Worm (Caenorhabditis elegans) whole organism, L2 larva: ENCODE results near the gene T06E6.15.

Experiments
- F13H6.1 ChIP-seq: sonication (generic microtip); optimal IDR thresholded peaks from 2 replicates; lab custom pipeline; 2016; ENCODE audit warnings: missing genetic modification characterization, missing compliant biosample characterization
- ZK546.5 ChIP-seq: sonication (generic microtip); optimal IDR thresholded peaks from 2 replicates; lab custom pipeline; 2017; ENCODE audit warnings: missing biosample characterization, missing genetic modification characterization
- alr-1 ChIP-seq: fragments of 150-350 bp; optimal IDR thresholded peaks from 2 replicates; lab custom pipeline; 2014; ENCODE audit warnings: missing biosample characterization, missing genetic modification characterization
- ama-1 ChIP-seq: fragments of 150-350 bp; optimal IDR thresholded peaks from 2 replicates; lab custom pipeline; 2018; ENCODE audit warnings: inconsistent platforms
- blmp-1 ChIP-seq: sonication (generic microtip); optimal IDR thresholded peaks from 2 replicates; lab custom pipeline; 2017; ENCODE audit warnings: missing genetic modification characterization, mild to moderate bottlenecking, missing compliant biosample characterization, antibody characterized with exemption, moderate library complexity; ENCODE audit not compliant: insufficient read depth
- ceh-16 ChIP-seq: fragments of 150-350 bp; optimal IDR thresholded peaks from 2 replicates; lab custom pipeline; 2014; ENCODE audit warnings: missing biosample characterization, missing genetic modification characterization
- ceh-82 ChIP-seq: fragments of 150-350 bp; optimal IDR thresholded peaks from 2 replicates; lab custom pipeline; 2014; ENCODE audit warnings: missing biosample characterization, missing genetic modification characterization
- crh-2 ChIP-seq: sonication (generic microtip); optimal IDR thresholded peaks from 2 replicates; lab custom pipeline; 2017; ENCODE audit warnings: missing biosample characterization, missing genetic modification characterization
- elt-1 ChIP-seq: fragments of 150-350 bp; optimal IDR thresholded peaks from 2 replicates; lab custom pipeline; 2014; ENCODE audit warnings: missing biosample characterization, missing genetic modification characterization
- elt-3 ChIP-seq: sonication (generic microtip); optimal IDR thresholded peaks from 2 replicates; lab custom pipeline; 2017; ENCODE audit warnings: missing biosample characterization, missing genetic modification characterization
- fos-1 ChIP-seq: fragments of 150-350 bp; optimal IDR thresholded peaks from 2 replicates; lab custom pipeline; 2014; ENCODE audit warnings: missing biosample characterization, missing genetic modification characterization
- gmeb-1 ChIP-seq: fragments of 150-350 bp; optimal IDR thresholded peaks from 2 replicates; lab custom pipeline; 2014; ENCODE audit warnings: missing biosample characterization, missing genetic modification characterization
- lin-11 ChIP-seq: fragments of 150-350 bp; sonication (generic microtip); optimal IDR thresholded peaks from 2 replicates; lab custom pipeline; 2014; ENCODE audit warnings: missing biosample characterization, missing genetic modification characterization, inconsistent platforms, mixed read lengths
- lin-13 ChIP-seq: fragments of 150-350 bp; optimal IDR thresholded peaks from 2 replicates; lab custom pipeline; 2014; ENCODE audit warnings: missing biosample characterization, missing genetic modification reagents, missing genetic modification characterization
- lsy-2 ChIP-seq, 2 experiments: fragments of 150-350 bp in 1 of 2; sonication (generic microtip) in 1 of 2; optimal IDR thresholded peaks; 2 replicates each; lab custom pipeline; 2014 to 2017; ENCODE audit warnings: missing biosample characterization in 2 of 2, missing genetic modification characterization in 2 of 2
- mbf-1 ChIP-seq: sonication (generic microtip); optimal IDR thresholded peaks from 2 replicates; lab custom pipeline; 2017; ENCODE audit warnings: missing biosample characterization, missing genetic modification characterization
- nhr-10 ChIP-seq: sonication (generic microtip); optimal IDR thresholded peaks from 2 replicates; lab custom pipeline; 2017; ENCODE audit warnings: missing biosample characterization, missing genetic modification characterization
- nhr-11 ChIP-seq: fragments of 150-350 bp; optimal IDR thresholded peaks from 2 replicates; lab custom pipeline; 2014; ENCODE audit warnings: missing biosample characterization, missing genetic modification characterization
- nhr-12 ChIP-seq: fragments of 150-350 bp; optimal IDR thresholded peaks from 2 replicates; lab custom pipeline; 2014; ENCODE audit warnings: missing biosample characterization, missing genetic modification characterization
- nhr-21 ChIP-seq: fragments of 150-350 bp; optimal IDR thresholded peaks from 2 replicates; lab custom pipeline; 2014; ENCODE audit warnings: missing biosample characterization, missing genetic modification characterization
- nhr-23 ChIP-seq: fragments of 150-350 bp; optimal IDR thresholded peaks from 2 replicates; lab custom pipeline; 2014; ENCODE audit warnings: missing biosample characterization, missing genetic modification reagents, missing genetic modification characterization
- nhr-237 ChIP-seq: fragments of 150-350 bp; optimal IDR thresholded peaks from 2 replicates; lab custom pipeline; 2014; ENCODE audit warnings: missing biosample characterization, missing genetic modification characterization
- nhr-6 ChIP-seq: fragments of 150-350 bp; optimal IDR thresholded peaks from 2 replicates; lab custom pipeline; 2014; ENCODE audit warnings: missing biosample characterization, missing genetic modification characterization
- nhr-77 ChIP-seq: fragments of 150-350 bp; optimal IDR thresholded peaks from 2 replicates; lab custom pipeline; 2014; ENCODE audit warnings: missing biosample characterization, missing genetic modification characterization
- skn-1 ChIP-seq: sonication (generic microtip); optimal IDR thresholded peaks from 2 replicates; lab custom pipeline; 2017; ENCODE audit warnings: missing biosample characterization, missing genetic modification characterization
- sma-9 ChIP-seq, 2 experiments: fragments of 150-350 bp in 1 of 2; sonication (generic microtip) in 1 of 2; optimal IDR thresholded peaks; 2 replicates each; lab custom pipeline; 2014 to 2016; ENCODE audit warnings: missing genetic modification characterization in 2 of 2, mild to moderate bottlenecking in 1 of 2, missing biosample characterization in 1 of 2, missing compliant biosample characterization in 1 of 2, missing genetic modification reagents in 1 of 2, moderate library complexity in 1 of 2
- snpc-4 ChIP-seq: fragments of 150-350 bp; optimal IDR thresholded peaks from 2 replicates; lab custom pipeline; 2014; ENCODE audit warnings: missing biosample characterization, missing genetic modification characterization
- unc-55 ChIP-seq: fragments of 150-350 bp; sonication (generic microtip); optimal IDR thresholded peaks from 3 replicates; lab custom pipeline; 2014; ENCODE audit warnings: missing biosample characterization, missing genetic modification reagents, missing genetic modification characterization
- unc-62 ChIP-seq: fragments of 150-350 bp; optimal IDR thresholded peaks from 2 replicates; lab custom pipeline; 2014; ENCODE audit warnings: missing biosample characterization, missing genetic modification reagents, missing genetic modification characterization
- zag-1 ChIP-seq: fragments of 150-350 bp; optimal IDR thresholded peaks from 2 replicates; lab custom pipeline; 2014; ENCODE audit warnings: missing biosample characterization, missing genetic modification characterization
- ztf-1 ChIP-seq: fragments of 200-800 bp; sonication (Bioruptor generic); conservative IDR thresholded peaks from 2 replicates; pipeline ENCODE4 v1.3.6; 2022; ENCODE audit warnings: missing genetic modification characterization, missing compliant biosample characterization
- ztf-11 ChIP-seq: sonication (generic microtip); optimal IDR thresholded peaks from 2 replicates; lab custom pipeline; 2017; ENCODE audit warnings: missing biosample characterization, missing genetic modification characterization
- ztf-4 ChIP-seq: fragments of 150-350 bp; optimal IDR thresholded peaks from 2 replicates; lab custom pipeline; 2014; ENCODE audit warnings: missing biosample characterization, missing genetic modification characterization

The T06E6.15 gene

ce11 chrV:15394906-15395305 is 4.7 kb downstream of the T06E6.15 start, which contains the start of gene T06E6.1:
TSS of gene T06E6.1 (minus strand) at chrV:15394961.
- peak; percentile 68 for TF ChIP-seq gmeb-1 (tag; lab: Kevin White, UChicago)
- TF ChIP-seq nhr-23 (tag; lab: Kevin White, UChicago), result no peak
- TF ChIP-seq F13H6.1 (tag; lab: Kevin White, UChicago), result no peak
- TF ChIP-seq lsy-2 (tag; optimal IDR thresholded peaks at IDR 0.05; lab: Kevin White, UChicago), result peak in 1 of 2 experiments; percentile 23
- TF ChIP-seq lin-13 (GFP tag; lab: Kevin White, UChicago), result peak; percentile 28
- TF ChIP-seq nhr-237 (tag; lab: Kevin White, UChicago), result no peak
- peak; percentile 5 for TF ChIP-seq unc-55

ce11 chrV:15392064-15392463 is 7.5 kb downstream of the T06E6.15 start:
- TF ChIP-seq snpc-4, result no peak
- no peak for TF ChIP-seq nhr-6
- TF ChIP-seq elt-1 (tag; lab: Kevin White, UChicago), result no peak
- TF ChIP-seq elt-3 (tag; lab: Kevin White, UChicago), result no peak
- TF ChIP-seq ceh-82 (tag; lab: Kevin White, UChicago), result no peak
- no peak for TF ChIP-seq blmp-1 (tag; lab: Kevin White, UChicago)
- TF ChIP-seq zag-1 (tag; lab: Kevin White, UChicago), result no peak
- no peak for TF ChIP-seq fos-1 (tag; lab: Kevin White, UChicago)
- no peak for TF ChIP-seq ztf-1
- TF ChIP-seq lin-11 (tag; lab: Kevin White, UChicago), result no peak
- no peak for TF ChIP-seq skn-1 (tag; lab: Kevin White, UChicago)
- TF ChIP-seq nhr-21 (tag; lab: Kevin White, UChicago), result no peak
- no peak for TF ChIP-seq mbf-1

ce11 chrV:15388820-15389384 is 10.7 kb downstream of the T06E6.15 start, which contains the start of gene srh-170:
TSS of gene srh-170 (minus strand) at chrV:15388870.
- TF ChIP-seq nhr-6 (no peak), ceh-82 (tag; lab: Kevin White, UChicago) (no peak), unc-55 (no peak), ztf-4 (tag; lab: Kevin White, UChicago) (no peak), mbf-1 (no peak)

ce11 chrV:15384733-15385132 is 14.9 kb downstream of the T06E6.15 start, which contains the start of gene str-102:
TSS of gene str-102 (plus strand) at chrV:15385033.
- TF ChIP-seq nhr-77 (tag; lab: Kevin White, UChicago) (no peak), unc-55 (no peak), nhr-12 (no peak), ceh-16 (tag; lab: Kevin White, UChicago) (no peak), nhr-11 (tag; lab: Kevin White, UChicago) (no peak), crh-2 (tag; lab: Kevin White, UChicago) (no peak), ztf-11 (tag; lab: Kevin White, UChicago) (no peak), lsy-2 (tag; optimal IDR thresholded peaks at IDR 0.05; lab: Kevin White, UChicago) (no peak)

- TF ChIP-seq alr-1 (tag; lab: Kevin White, UChicago), result no peak
- TF ChIP-seq ztf-4 (tag; lab: Kevin White, UChicago), result no peak
- no peak for TF ChIP-seq nhr-6
- no peak for TF ChIP-seq nhr-77 (tag; lab: Kevin White, UChicago)
- TF ChIP-seq nhr-11 (tag; lab: Kevin White, UChicago), result no peak
Measured at ce11 chrV:15383739-15384138, 15.9 kb downstream of the T06E6.15 start, which contains the start of gene str-88. TSS of gene str-88 (minus strand) at chrV:15383839.

ce11 chrV:15380857-15381256 is 18.7 kb downstream of the T06E6.15 start, which contains the start of gene dhs-23:
TSS of gene dhs-23 (plus strand) at chrV:15381219.
- TF ChIP-seq fos-1 (tag; lab: Kevin White, UChicago) (peak; percentile 1), ama-1 (no peak)

ce11 chrV:15379817-15380216 is 19.8 kb downstream of the T06E6.15 start, which contains the start of gene srh-251:
TSS of gene srh-251 (minus strand) at chrV:15379917.
- TF ChIP-seq snpc-4 (no peak), nhr-23 (tag; lab: Kevin White, UChicago) (no peak), nhr-10 (no peak), skn-1 (tag; lab: Kevin White, UChicago) (no peak), unc-55 (no peak), elt-1 (tag; lab: Kevin White, UChicago) (no peak), ama-1 (no peak), unc-62 (no peak), sma-9 (GFP tag; optimal IDR thresholded peaks at IDR 0.05; lab: Kevin White, UChicago) (no peak), sma-9 (tag; optimal IDR thresholded peaks at IDR 0.05; lab: Kevin White, UChicago) (no peak), nhr-77 (tag; lab: Kevin White, UChicago) (no peak), lsy-2 (tag; optimal IDR thresholded peaks at IDR 0.05; lab: Kevin White, UChicago) (no peak), ZK546.5 (tag; lab: Kevin White, UChicago) (no peak)
